Fruit fly (Drosophila melanogaster) whole organism, pupa: ENCODE results near the gene Suv3.

Source experiments
- CG10348 ChIP-seq: fragments of 200-800 bp; sonication (Bioruptor generic); IDR thresholded peaks from 2 replicates; pipeline ENCODE4 v1.3.6; 2022; ENCODE audit warnings: missing biosample characterization, missing genetic modification characterization
- CG12605 ChIP-seq: fragments of 200-800 bp; sonication (Bioruptor generic); IDR thresholded peaks from 2 replicates; pipeline ENCODE4 v1.3.6; 2022; ENCODE audit warnings: missing biosample characterization, missing genetic modification characterization
- CG13204 ChIP-seq: fragments of 200-800 bp; sonication (Bioruptor generic); optimal IDR thresholded peaks from 2 replicates; lab custom pipeline; 2018; ENCODE audit warnings: missing biosample characterization, mild to moderate bottlenecking, missing genetic modification characterization, moderate library complexity
- CG14655 ChIP-seq: fragments of 200-800 bp; sonication (Bioruptor generic); optimal IDR thresholded peaks from 3 replicates; lab custom pipeline; 2017; ENCODE audit warnings: mild to moderate bottlenecking, missing biosample characterization, missing genetic modification reagents, missing genetic modification characterization
- CG15710 ChIP-seq: fragments of 200-800 bp; sonication (Bioruptor generic); optimal IDR thresholded peaks from 2 replicates; lab custom pipeline; 2018; ENCODE audit warnings: missing biosample characterization, mild to moderate bottlenecking, missing genetic modification characterization, moderate library complexity
- CG17806 ChIP-seq: fragments of 200-800 bp; sonication (Bioruptor generic); optimal IDR thresholded peaks from 2 replicates; lab custom pipeline; 2018; ENCODE audit warnings: missing biosample characterization, mild to moderate bottlenecking, missing genetic modification characterization, moderate library complexity
- CG32121 ChIP-seq: fragments of 200-800 bp; sonication (Bioruptor generic); IDR thresholded peaks from 2 replicates; pipeline ENCODE4 v1.3.6; 2022; ENCODE audit warnings: missing biosample characterization, missing genetic modification characterization
- CG34367 ChIP-seq: fragments of 200-800 bp; sonication (Bioruptor generic); optimal IDR thresholded peaks from 2 replicates; lab custom pipeline; 2018; ENCODE audit warnings: missing biosample characterization, mild to moderate bottlenecking, missing genetic modification characterization
- CG4496 ChIP-seq: fragments of 200-800 bp; sonication (Bioruptor generic); IDR thresholded peaks from 3 replicates; pipeline ENCODE4 v1.3.6; 2022; ENCODE audit warnings: missing biosample characterization, missing genetic modification characterization
- CG8159 ChIP-seq: fragments of 200-800 bp; sonication (Bioruptor generic); optimal IDR thresholded peaks from 3 replicates; lab custom pipeline; 2018; ENCODE audit warnings: missing biosample characterization, mild to moderate bottlenecking, missing genetic modification characterization, moderate library complexity
- CG8301 ChIP-seq: fragments of 200-800 bp; sonication (Bioruptor generic); optimal IDR thresholded peaks from 2 replicates; lab custom pipeline; 2018; ENCODE audit warnings: missing biosample characterization, mild to moderate bottlenecking, missing genetic modification characterization
- CG9948 ChIP-seq: fragments of 200-800 bp; sonication (Bioruptor generic); optimal IDR thresholded peaks from 2 replicates; lab custom pipeline; 2018; ENCODE audit warnings: missing biosample characterization, mild to moderate bottlenecking, missing genetic modification characterization, moderate library complexity
- D1 ChIP-seq: fragments of 200-800 bp; sonication (Bioruptor generic); optimal IDR thresholded peaks from 2 replicates; lab custom pipeline; 2018; ENCODE audit warnings: missing biosample characterization, mild to moderate bottlenecking, missing genetic modification characterization, moderate library complexity
- EcR ChIP-seq: fragments of 200-800 bp; sonication (Bioruptor generic); optimal IDR thresholded peaks from 3 replicates; lab custom pipeline; 2019; ENCODE audit warnings: missing biosample characterization, missing genetic modification characterization, mild to moderate bottlenecking, moderate library complexity, missing genetic modification reagents
- Ets98B ChIP-seq: fragments of 200-800 bp; sonication (Bioruptor generic); IDR thresholded peaks from 2 replicates; pipeline ENCODE4 v1.3.6; 2022; ENCODE audit warnings: missing biosample characterization, missing genetic modification characterization
- Pif1A ChIP-seq: fragments of 200-800 bp; sonication (Bioruptor generic); optimal IDR thresholded peaks from 3 replicates; lab custom pipeline; 2016; ENCODE audit warnings: missing biosample characterization, missing genetic modification characterization
- Pif1B ChIP-seq: fragments of 200-800 bp; sonication (Bioruptor generic); optimal IDR thresholded peaks from 3 replicates; lab custom pipeline; 2016; ENCODE audit warnings: missing biosample characterization, missing genetic modification characterization
- Snoo ChIP-seq: fragments of 200-800 bp; sonication (Bioruptor generic); optimal IDR thresholded peaks from 3 replicates; lab custom pipeline; 2017; ENCODE audit warnings: missing biosample characterization, mild to moderate bottlenecking, missing genetic modification characterization, inconsistent platforms
- fd96Ca ChIP-seq: fragments of 200-800 bp; sonication (Bioruptor generic); IDR thresholded peaks from 3 replicates; pipeline ENCODE4 v1.3.6; 2022; ENCODE audit warnings: missing biosample characterization, missing genetic modification characterization
- gl ChIP-seq: fragments of 200-800 bp; sonication (Bioruptor generic); optimal IDR thresholded peaks from 2 replicates; lab custom pipeline; 2018; ENCODE audit warnings: missing biosample characterization, mild to moderate bottlenecking, missing genetic modification characterization
- rn ChIP-seq: fragments of 200-800 bp; sonication (Bioruptor generic); IDR thresholded peaks from 2 replicates; pipeline ENCODE4 v1.3.6; 2022; ENCODE audit warnings: missing biosample characterization, missing genetic modification characterization

Suv3 gene

dm6 chr3R:4341177-4341576 lies 29.8 kb downstream of the Suv3 start:
- TF ChIP-seq Snoo (tag; lab: Kevin White, UChicago) (no peak), Pif1B (GFP tag; lab: Kevin White, UChicago) (no peak), gl (tag; lab: Kevin White, UChicago) (no peak), CG4496 (no peak), CG8159 (tag; lab: Kevin White, UChicago) (no peak), Pif1A (GFP tag; lab: Kevin White, UChicago) (no peak), CG13204 (GFP tag; lab: Kevin White, UChicago) (no peak), rn (GFP tag; lab: Robert Waterston, UW) (no peak), fd96Ca (no peak), CG34367 (tag; lab: Kevin White, UChicago) (no peak), CG15710 (tag; lab: Kevin White, UChicago) (no peak), CG9948 (tag; lab: Kevin White, UChicago) (no peak), CG10348 (GFP tag; lab: Robert Waterston, UW) (no peak), EcR (no peak), CG17806 (tag; lab: Kevin White, UChicago) (no peak), CG12605 (GFP tag; lab: Robert Waterston, UW) (no peak), CG14655 (GFP tag; lab: Kevin White, UChicago) (no peak), CG8301 (tag; lab: Kevin White, UChicago) (no peak), CG32121 (GFP tag; lab: Robert Waterston, UW) (no peak)

dm6 chr3R:4346636-4347035 lies 35.3 kb downstream of the Suv3 start, which contains the start of gene hkb:
TSS of gene hkb (minus strand) at chr3R:4346646.
- no peak for TF ChIP-seq Pif1B (GFP tag; lab: Kevin White, UChicago)
- no peak for TF ChIP-seq Snoo (tag; lab: Kevin White, UChicago)
- no peak for TF ChIP-seq fd96Ca
- TF ChIP-seq CG10348 (GFP tag; lab: Robert Waterston, UW), result no peak
- no peak for TF ChIP-seq rn (GFP tag; lab: Robert Waterston, UW)
- TF ChIP-seq CG14655 (GFP tag; lab: Kevin White, UChicago), result no peak
- no peak for TF ChIP-seq CG8301 (tag; lab: Kevin White, UChicago)
- no peak for TF ChIP-seq Pif1A (GFP tag; lab: Kevin White, UChicago)
- no peak for TF ChIP-seq Ets98B (GFP tag; lab: Robert Waterston, UW)
- no peak for TF ChIP-seq CG15710 (tag; lab: Kevin White, UChicago)
- TF ChIP-seq CG34367 (tag; lab: Kevin White, UChicago), result no peak
- TF ChIP-seq, all 21 proteins: peak for 0

dm6 chr3R:4348197-4348814 lies 37.0 kb downstream of the Suv3 start:
- TF ChIP-seq Ets98B (GFP tag; lab: Robert Waterston, UW) (no peak), CG13204 (GFP tag; lab: Kevin White, UChicago) (no peak), CG9948 (tag; lab: Kevin White, UChicago) (no peak), EcR (no peak), CG34367 (tag; lab: Kevin White, UChicago) (no peak), CG15710 (tag; lab: Kevin White, UChicago) (no peak), rn (GFP tag; lab: Robert Waterston, UW) (no peak), CG14655 (GFP tag; lab: Kevin White, UChicago) (no peak), CG4496 (no peak), Pif1A (GFP tag; lab: Kevin White, UChicago) (no peak)

dm6 chr3R:4350199-4350598 lies 38.8 kb downstream of the Suv3 start:
- TF ChIP-seq CG10348 (GFP tag; lab: Robert Waterston, UW), result no peak
- TF ChIP-seq rn (GFP tag; lab: Robert Waterston, UW), result no peak
- TF ChIP-seq CG8159 (tag; lab: Kevin White, UChicago), result no peak
- TF ChIP-seq CG15710 (tag; lab: Kevin White, UChicago), result no peak
- no peak for TF ChIP-seq CG12605 (GFP tag; lab: Robert Waterston, UW)
- TF ChIP-seq EcR, result no peak
- TF ChIP-seq CG32121 (GFP tag; lab: Robert Waterston, UW), result no peak
- TF ChIP-seq fd96Ca, result no peak
- no peak for TF ChIP-seq Ets98B (GFP tag; lab: Robert Waterston, UW)
- TF ChIP-seq D1 (tag; lab: Kevin White, UChicago), result no peak
- no peak for TF ChIP-seq CG34367 (tag; lab: Kevin White, UChicago)
- no peak for TF ChIP-seq CG8301 (tag; lab: Kevin White, UChicago)
- TF ChIP-seq Pif1B (GFP tag; lab: Kevin White, UChicago), result no peak
- TF ChIP-seq Snoo (tag; lab: Kevin White, UChicago), result no peak
- no peak for TF ChIP-seq CG4496

dm6 chr3R:4353569-4353968 lies 42.2 kb downstream of the Suv3 start:
- TF ChIP-seq D1 (tag; lab: Kevin White, UChicago), result no peak
- TF ChIP-seq CG10348 (GFP tag; lab: Robert Waterston, UW), result no peak
- no peak for TF ChIP-seq gl (tag; lab: Kevin White, UChicago)
- TF ChIP-seq Snoo (tag; lab: Kevin White, UChicago), result no peak
- TF ChIP-seq CG9948 (tag; lab: Kevin White, UChicago), result no peak
- TF ChIP-seq CG32121 (GFP tag; lab: Robert Waterston, UW), result no peak
- TF ChIP-seq CG34367 (tag; lab: Kevin White, UChicago), result no peak
- TF ChIP-seq CG4496, result no peak
- TF ChIP-seq CG17806 (tag; lab: Kevin White, UChicago), result no peak
- no peak for TF ChIP-seq Pif1A (GFP tag; lab: Kevin White, UChicago)
- TF ChIP-seq Pif1B (GFP tag; lab: Kevin White, UChicago), result no peak
- no peak for TF ChIP-seq CG15710 (tag; lab: Kevin White, UChicago)
- no peak for TF ChIP-seq CG13204 (GFP tag; lab: Kevin White, UChicago)
- TF ChIP-seq CG12605 (GFP tag; lab: Robert Waterston, UW), result no peak
